Fruit fly (Drosophila melanogaster): Measurements from ENCODE around the gene ND-B8.

DNA sequence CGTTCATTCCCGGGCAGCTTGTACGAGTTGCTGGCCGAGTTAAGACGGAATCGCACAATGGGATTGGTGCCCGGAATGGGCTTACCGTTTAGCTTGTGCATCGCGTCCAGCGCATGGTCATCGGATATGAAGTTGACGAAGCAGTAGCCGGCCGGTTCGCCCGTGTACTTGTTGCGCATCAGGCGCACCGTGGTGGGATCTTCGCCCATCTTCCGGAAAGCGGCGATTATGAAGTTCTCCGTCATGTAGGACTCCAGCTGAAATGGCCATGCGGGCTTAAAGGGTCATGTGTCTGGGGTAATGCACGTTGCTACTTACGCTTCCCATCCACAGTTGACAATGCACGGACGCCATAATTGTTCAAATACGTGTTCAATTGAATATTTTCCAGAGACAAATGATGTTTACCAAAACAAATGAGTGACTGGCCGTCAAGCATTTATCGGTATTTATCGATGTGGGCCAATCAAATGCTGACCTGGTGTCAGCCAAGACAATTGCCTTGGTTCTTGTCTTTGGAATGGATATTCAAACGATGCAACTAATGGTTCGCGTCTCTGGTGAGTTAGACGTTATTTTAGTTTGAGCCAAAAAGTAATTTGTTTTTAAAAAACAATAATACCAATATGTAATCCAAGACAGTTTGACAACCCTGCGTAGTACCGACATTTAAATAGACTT is at the start of gene ND-B8, which contains the start of gene Secp43:
- TF ChIP-seq usp (GFP tag; optimal IDR thresholded peaks at IDR 0.05): no peak
- no peak for TF ChIP-seq psq (optimal IDR thresholded peaks at IDR 0.05)
- no peak for TF ChIP-seq CG8478 (optimal IDR thresholded peaks at IDR 0.05)
- no peak for TF ChIP-seq Dll (optimal IDR thresholded peaks at IDR 0.05)
- TF ChIP-seq EcR (GFP tag; optimal IDR thresholded peaks at IDR 0.05): no peak
- TF ChIP-seq pan (optimal IDR thresholded peaks at IDR 0.05): no peak
